Worm (Caenorhabditis elegans): ENCODE results near the gene best-3.
A peak's percentile ranks its signal among the peaks of the same experiment; 100 is the strongest.

Gene best-3

ce11 chrII:43640-44039 lies 30.9 kb downstream of the best-3 start, which contains the start of gene nfyc-1 (continued):
- peak in 1 of 2 experiments; percentile 1 for TF ChIP-seq ztf-11 (tag; optimal IDR thresholded peaks at IDR 0.05)
- no peak for TF ChIP-seq egl-27 (tag; optimal IDR thresholded peaks at IDR 0.05)
- peak; percentile 100 for TF ChIP-seq skn-1 (tag; optimal IDR thresholded peaks at IDR 0.05)
- no peak for TF ChIP-seq unc-62 (GFP tag; optimal IDR thresholded peaks at IDR 0.05)
- TF ChIP-seq ceh-90 (tag; optimal IDR thresholded peaks at IDR 0.05) = no peak
- TF ChIP-seq fkh-8 (tag; optimal IDR thresholded peaks at IDR 0.05) = peak; percentile 57
- no peak for TF ChIP-seq grh-1 (GFP tag; IDR thresholded peaks at IDR 0.05)
- no peak for TF ChIP-seq sup-37 (GFP tag; optimal IDR thresholded peaks at IDR 0.05)
- TF ChIP-seq tlp-1 (tag; optimal IDR thresholded peaks at IDR 0.05) = no peak
- TF ChIP-seq C16A3.4 (tag; optimal IDR thresholded peaks at IDR 0.05) = peak; percentile 74
- TF ChIP-seq efl-3 (GFP tag; optimal IDR thresholded peaks at IDR 0.05) = no peak
- TF ChIP-seq alr-1 (tag; optimal IDR thresholded peaks at IDR 0.05; ENCODE audit: borderline replicate concordance) = no peak
- no peak for TF ChIP-seq pag-3 (tag; optimal IDR thresholded peaks at IDR 0.05; ENCODE audit: borderline replicate concordance, insufficient read depth)
- TF ChIP-seq mef-2 (tag; optimal IDR thresholded peaks at IDR 0.05) = no peak
- peak; percentile 29 for TF ChIP-seq nhr-90 (tag; optimal IDR thresholded peaks at IDR 0.05; ENCODE audit: poor library complexity)
- TF ChIP-seq nhr-47 (tag; optimal IDR thresholded peaks at IDR 0.05) = peak; percentile 74
- TF ChIP-seq nhr-85 (tag) = peak; percentile 52
- TF ChIP-seq Y116A8C.19 (tag; optimal IDR thresholded peaks at IDR 0.05; ENCODE audit: borderline replicate concordance) = no peak
- TF ChIP-seq blmp-1 (tag; optimal IDR thresholded peaks at IDR 0.05) = peak; percentile 74
- TF ChIP-seq dpl-1 (GFP tag; optimal IDR thresholded peaks at IDR 0.05) = peak; percentile 62 to 81 (median 71)
- no peak for TF ChIP-seq mab-9 (GFP tag; IDR thresholded peaks at IDR 0.05)
- peak; percentile 23; the same call in 1 of the 2 replicates for TF ChIP-seq nhr-19 (GFP tag; conservative IDR thresholded peaks at IDR 0.05)
- TF ChIP-seq snpc-4 (tag; optimal IDR thresholded peaks at IDR 0.05) = peak; percentile 26
- TF ChIP-seq nhr-84 (tag; optimal IDR thresholded peaks at IDR 0.05) = no peak

- TF ChIP-seq ztf-4 (tag; optimal IDR thresholded peaks at IDR 0.05) = no peak
- TF ChIP-seq fos-1 (tag; optimal IDR thresholded peaks at IDR 0.05) = no peak
- no peak for TF ChIP-seq snu-23 (GFP tag; optimal IDR thresholded peaks at IDR 0.05)
- no peak for TF ChIP-seq unc-86 (tag; optimal IDR thresholded peaks at IDR 0.05)
- no peak for TF ChIP-seq nhr-71 (tag; optimal IDR thresholded peaks at IDR 0.05)
- TF ChIP-seq C04F5.9 (tag; optimal IDR thresholded peaks at IDR 0.05) = no peak
- no peak for TF ChIP-seq ceh-8 (GFP tag; optimal IDR thresholded peaks at IDR 0.05)
Observed at ce11 chrII:44740-45139, 32.0 kb downstream of the best-3 start, which contains the start of gene rpoa-49. Gene rpoa-49 (plus strand): TSS chrII:45040.

DNA sequence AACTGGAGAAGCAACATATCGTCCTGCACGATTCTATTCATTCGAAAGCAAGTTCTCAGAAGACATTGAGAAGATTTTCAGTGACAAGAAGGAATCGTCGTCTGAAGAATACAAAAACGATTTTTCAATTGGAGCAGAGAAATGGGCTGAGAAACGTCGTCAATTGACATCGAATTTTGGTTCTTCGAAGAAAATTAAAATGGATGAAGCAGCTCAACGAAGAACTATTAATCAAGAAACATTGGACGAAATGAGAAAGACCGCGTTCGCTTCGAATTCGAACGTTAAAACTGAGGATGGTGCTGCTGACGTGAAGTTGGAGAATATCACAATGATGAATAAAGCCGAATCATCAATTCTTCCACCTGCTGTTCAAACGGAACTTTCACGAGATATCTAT lies 33.3 kb downstream of the best-3 start, which contains the start of gene rpt-4:
Gene rpt-4, minus strand, starts transcription at position 101 of the 400 bp plus-strand sequence.
- TF ChIP-seq nhr-85 (tag) (peak; percentile 59), hlh-4 (tag; optimal IDR thresholded peaks at IDR 0.05) (no peak), hlh-17 (GFP tag; optimal IDR thresholded peaks at IDR 0.05; ENCODE audit: borderline replicate concordance) (no peak), sox-4 (tag; optimal IDR thresholded peaks at IDR 0.05) (no peak), nhr-28 (tag; optimal IDR thresholded peaks at IDR 0.05) (no peak), mab-9 (GFP tag; IDR thresholded peaks at IDR 0.05) (no peak)

DNA sequence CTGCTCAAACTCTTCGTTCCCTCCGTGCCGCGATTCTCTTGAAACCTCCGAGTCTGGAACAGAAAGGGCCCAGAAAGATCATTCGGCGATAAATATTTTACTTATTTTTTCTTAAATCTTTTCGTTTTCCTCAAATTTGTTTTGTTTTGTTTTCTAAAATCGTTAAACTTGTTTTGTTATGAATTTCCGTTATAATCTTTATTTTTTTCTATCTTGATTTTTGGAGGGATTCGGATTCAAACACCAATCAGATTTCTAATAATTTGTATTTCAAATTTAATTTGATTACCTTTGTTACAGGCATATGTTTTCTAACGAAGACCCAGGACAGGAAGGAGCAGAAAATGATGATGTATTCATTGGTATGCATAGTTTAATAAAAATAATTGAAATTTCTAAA lies 34.5 kb downstream of the best-3 start, which contains the start of gene C23H3.5:
Gene C23H3.5, plus strand, starts transcription at position 301 of the 400 bp plus-strand sequence.
- TF ChIP-seq nhr-20 (tag; optimal IDR thresholded peaks at IDR 0.05) = no peak
- TF ChIP-seq unc-98 (GFP tag; IDR thresholded peaks at IDR 0.05) = no peak
- no peak for TF ChIP-seq ceh-88 (GFP tag; IDR thresholded peaks at IDR 0.05)
- no peak for TF ChIP-seq pag-3 (tag; optimal IDR thresholded peaks at IDR 0.05; ENCODE audit: borderline replicate concordance, insufficient read depth)
- no peak for TF ChIP-seq zag-1 (tag; optimal IDR thresholded peaks at IDR 0.05)
- no peak for TF ChIP-seq tlp-1 (tag; optimal IDR thresholded peaks at IDR 0.05)
- no peak for TF ChIP-seq rnt-1 (tag; optimal IDR thresholded peaks at IDR 0.05)
- TF ChIP-seq lir-3 (tag; optimal IDR thresholded peaks at IDR 0.05; ENCODE audit: poor library complexity) = no peak
- TF ChIP-seq snpc-4 (tag; optimal IDR thresholded peaks at IDR 0.05) = no peak
- TF ChIP-seq nhr-47 (tag; optimal IDR thresholded peaks at IDR 0.05) = no peak
- TF ChIP-seq lin-15B (tag; optimal IDR thresholded peaks at IDR 0.05) = no peak

Data from whole organism, L1 larva.